Fruit fly (Drosophila melanogaster) whole organism, prepupa: ENCODE measurements around the gene CG42489.
A peak's percentile ranks its signal among the peaks of the same experiment; 100 is the strongest.

ENCODE experiments used
- Blimp-1 ChIP-seq: fragments of 200-800 bp; sonication (Bioruptor generic); optimal IDR thresholded peaks from 3 replicates; lab custom pipeline; 2017; ENCODE audit warnings: missing biosample characterization, missing genetic modification characterization, mild to moderate bottlenecking, moderate library complexity, missing genetic modification reagents
- CG10631 ChIP-seq: fragments of 200-800 bp; sonication (Bioruptor generic); optimal IDR thresholded peaks from 2 replicates; lab custom pipeline; 2016; ENCODE audit warnings: missing biosample characterization, missing genetic modification characterization
- CG10669 ChIP-seq: fragments of 200-800 bp; sonication (Bioruptor generic); optimal IDR thresholded peaks from 3 replicates; lab custom pipeline; 2018; ENCODE audit warnings: missing biosample characterization, mild to moderate bottlenecking, missing genetic modification characterization, moderate library complexity
- CG11762 ChIP-seq: fragments of 200-800 bp; sonication (Bioruptor generic); optimal IDR thresholded peaks from 3 replicates; lab custom pipeline; 2016; ENCODE audit warnings: missing biosample characterization, missing genetic modification characterization; ENCODE audit not compliant: insufficient read depth
- CG11902 ChIP-seq: fragments of 200-800 bp; sonication (Bioruptor generic); optimal IDR thresholded peaks from 3 replicates; lab custom pipeline; 2016; ENCODE audit warnings: missing biosample characterization, missing genetic modification characterization
- CG15336 ChIP-seq: fragments of 200-800 bp; sonication (Bioruptor generic); IDR thresholded peaks from 2 replicates; pipeline ENCODE4 v1.3.6; 2022; ENCODE audit warnings: missing biosample characterization, missing genetic modification characterization
- CG1621 ChIP-seq: fragments of 200-800 bp; sonication (Bioruptor generic); optimal IDR thresholded peaks from 3 replicates; lab custom pipeline; 2018; ENCODE audit warnings: missing biosample characterization, mild to moderate bottlenecking, missing genetic modification characterization
- CG16779 ChIP-seq: fragments of 200-800 bp; sonication (Bioruptor generic); optimal IDR thresholded peaks from 3 replicates; lab custom pipeline; 2017; ENCODE audit warnings: missing biosample characterization, mild to moderate bottlenecking, missing genetic modification characterization
- CG3032 ChIP-seq: fragments of 200-800 bp; optimal IDR thresholded peaks from 2 replicates; lab custom pipeline; 2019; ENCODE audit warnings: missing biosample characterization, mild to moderate bottlenecking, missing genetic modification characterization, moderate library complexity
- CG31627 ChIP-seq: fragments of 200-800 bp; sonication (Bioruptor generic); optimal IDR thresholded peaks from 3 replicates; lab custom pipeline; 2016; ENCODE audit warnings: missing biosample characterization, missing genetic modification characterization
- CG32006 ChIP-seq: fragments of 200-800 bp; sonication (Bioruptor generic); optimal IDR thresholded peaks from 3 replicates; lab custom pipeline; 2017; ENCODE audit warnings: missing biosample characterization, mild to moderate bottlenecking, missing genetic modification characterization
- CG34406 ChIP-seq: fragments of 200-800 bp; sonication (Bioruptor generic); optimal IDR thresholded peaks from 3 replicates; lab custom pipeline; 2016; ENCODE audit warnings: missing biosample characterization, missing genetic modification characterization
- CG3919 ChIP-seq: fragments of 200-800 bp; sonication (Bioruptor generic); optimal IDR thresholded peaks from 3 replicates; lab custom pipeline; 2016; ENCODE audit warnings: missing biosample characterization, missing genetic modification characterization
- CG4318 ChIP-seq: fragments of 200-800 bp; sonication (Bioruptor generic); optimal IDR thresholded peaks from 3 replicates; lab custom pipeline; 2017; ENCODE audit warnings: missing biosample characterization, mild to moderate bottlenecking, missing genetic modification characterization
- CG6163 ChIP-seq: fragments of 200-800 bp; sonication (Bioruptor generic); IDR thresholded peaks from 3 replicates; pipeline ENCODE4 v1.3.6; 2022; ENCODE audit warnings: missing biosample characterization, missing genetic modification characterization
- CG6792 ChIP-seq: fragments of 200-800 bp; sonication (Bioruptor generic); optimal IDR thresholded peaks from 3 replicates; lab custom pipeline; 2016; ENCODE audit warnings: missing biosample characterization, missing genetic modification characterization
- CG6808 ChIP-seq: fragments of 200-800 bp; sonication (Bioruptor generic); optimal IDR thresholded peaks from 3 replicates; lab custom pipeline; 2017; ENCODE audit warnings: missing biosample characterization, missing genetic modification characterization, mild to moderate bottlenecking, moderate library complexity, missing genetic modification reagents
- CG6854 ChIP-seq: fragments of 200-800 bp; sonication (Bioruptor generic); optimal IDR thresholded peaks from 2 replicates; lab custom pipeline; 2017; ENCODE audit warnings: missing biosample characterization, mild to moderate bottlenecking, missing genetic modification characterization
- CG7368 ChIP-seq: fragments of 200-800 bp; sonication (Bioruptor generic); optimal IDR thresholded peaks from 3 replicates; lab custom pipeline; 2016; ENCODE audit warnings: missing biosample characterization, missing genetic modification characterization
- CG8119 ChIP-seq: fragments of 200-800 bp; sonication (Bioruptor generic); IDR thresholded peaks from 3 replicates; pipeline ENCODE4 v1.3.6; 2022; ENCODE audit warnings: missing biosample characterization, missing genetic modification characterization
- CG8319 ChIP-seq: fragments of 200-800 bp; sonication (Bioruptor generic); optimal IDR thresholded peaks from 3 replicates; lab custom pipeline; 2016; ENCODE audit warnings: missing biosample characterization, missing genetic modification characterization
- CG8632 ChIP-seq: fragments of 200-800 bp; sonication (Bioruptor generic); optimal IDR thresholded peaks from 3 replicates; lab custom pipeline; 2016; ENCODE audit warnings: missing biosample characterization, missing genetic modification characterization
- CG9139 ChIP-seq: fragments of 200-800 bp; sonication (Bioruptor generic); optimal IDR thresholded peaks from 3 replicates; lab custom pipeline; 2017; ENCODE audit warnings: missing biosample characterization, mild to moderate bottlenecking, missing genetic modification characterization
- Eip75B ChIP-seq: fragments of 200-800 bp; sonication (Bioruptor generic); optimal IDR thresholded peaks from 3 replicates; lab custom pipeline; 2016; ENCODE audit warnings: missing biosample characterization, missing genetic modification characterization
- Eip78C ChIP-seq: fragments of 200-800 bp; sonication (Bioruptor generic); peaks from one replicate; lab custom pipeline; 2016; ENCODE audit warnings: missing biosample characterization, missing genetic modification characterization
- Eip93F ChIP-seq: fragments of 200-800 bp; sonication (Bioruptor generic); optimal IDR thresholded peaks from 2 replicates; lab custom pipeline; 2016; ENCODE audit warnings: missing biosample characterization, mild to moderate bottlenecking, missing genetic modification characterization
- Ets21C ChIP-seq: fragments of 200-800 bp; sonication (Bioruptor generic); optimal IDR thresholded peaks from 3 replicates; lab custom pipeline; 2016; ENCODE audit warnings: missing biosample characterization, missing genetic modification characterization
- Gug ChIP-seq: fragments of 200-800 bp; sonication (Bioruptor generic); IDR thresholded peaks from 2 replicates; pipeline ENCODE4 v1.3.6; 2022; ENCODE audit warnings: missing biosample characterization, missing genetic modification characterization
- Hr38 ChIP-seq: sonication (Bioruptor generic); optimal IDR thresholded peaks from 2 replicates; lab custom pipeline; 2016; ENCODE audit warnings: missing biosample characterization, missing genetic modification characterization
- Hr39 ChIP-seq: fragments of 200-800 bp; sonication (Bioruptor generic); optimal IDR thresholded peaks from 2 replicates; lab custom pipeline; 2016; ENCODE audit warnings: missing biosample characterization, missing genetic modification characterization
- Hr4 ChIP-seq: fragments of 200-800 bp; sonication (Bioruptor generic); optimal IDR thresholded peaks from 3 replicates; lab custom pipeline; 2016; ENCODE audit warnings: missing biosample characterization, missing genetic modification characterization
- OdsH ChIP-seq: fragments of 200-800 bp; sonication (Bioruptor generic); optimal IDR thresholded peaks from 3 replicates; lab custom pipeline; 2016; ENCODE audit warnings: missing biosample characterization, missing genetic modification characterization
- Smox ChIP-seq: fragments of 200-800 bp; sonication (Bioruptor generic); optimal IDR thresholded peaks from 3 replicates; lab custom pipeline; 2016; ENCODE audit warnings: missing biosample characterization, missing genetic modification characterization
- Sox102F ChIP-seq: fragments of 200-800 bp; sonication (Bioruptor generic); optimal IDR thresholded peaks from 2 replicates; lab custom pipeline; 2016; ENCODE audit warnings: missing biosample characterization, mild to moderate bottlenecking, missing genetic modification characterization
- Sox14 ChIP-seq: fragments of 200-800 bp; sonication (Bioruptor generic); optimal IDR thresholded peaks from 3 replicates; lab custom pipeline; 2016; ENCODE audit warnings: missing biosample characterization, missing genetic modification characterization
- Sox15 ChIP-seq: fragments of 200-800 bp; sonication (Bioruptor generic); optimal IDR thresholded peaks from 3 replicates; lab custom pipeline; 2016; ENCODE audit warnings: missing biosample characterization, missing genetic modification characterization
- achi ChIP-seq: fragments of 200-800 bp; sonication (Bioruptor generic); optimal IDR thresholded peaks from 3 replicates; lab custom pipeline; 2016; ENCODE audit warnings: missing biosample characterization, missing genetic modification characterization
- cyc ChIP-seq: fragments of 200-800 bp; sonication (Bioruptor generic); optimal IDR thresholded peaks from 3 replicates; lab custom pipeline; 2016; ENCODE audit warnings: missing biosample characterization, missing genetic modification characterization
- dac ChIP-seq: fragments of 200-800 bp; sonication (Bioruptor generic); optimal IDR thresholded peaks from 2 replicates; lab custom pipeline; 2017; ENCODE audit warnings: missing biosample characterization, mild to moderate bottlenecking, missing genetic modification characterization
- eg ChIP-seq: fragments of 200-800 bp; sonication (Bioruptor generic); IDR thresholded peaks from 3 replicates; pipeline ENCODE4 v1.3.6; 2022; ENCODE audit warnings: missing biosample characterization, missing genetic modification characterization
- esn ChIP-seq: fragments of 200-800 bp; sonication (Bioruptor generic); optimal IDR thresholded peaks from 2 replicates; lab custom pipeline; 2016; ENCODE audit warnings: missing biosample characterization, mild to moderate bottlenecking, missing genetic modification characterization, moderate library complexity
- fd59A ChIP-seq: fragments of 200-800 bp; sonication (Bioruptor generic); optimal IDR thresholded peaks from 2 replicates; lab custom pipeline; 2017; ENCODE audit warnings: missing biosample characterization, mild to moderate bottlenecking, missing genetic modification characterization, missing genetic modification reagents
- lz ChIP-seq: fragments of 200-800 bp; sonication (Bioruptor generic); optimal IDR thresholded peaks from 3 replicates; lab custom pipeline; 2016; ENCODE audit warnings: missing biosample characterization, missing genetic modification characterization
- net ChIP-seq: fragments of 200-800 bp; sonication (Bioruptor generic); optimal IDR thresholded peaks from 3 replicates; lab custom pipeline; 2016; ENCODE audit warnings: missing biosample characterization, missing genetic modification characterization
- pdm3 ChIP-seq: fragments of 200-800 bp; sonication (Bioruptor generic); optimal IDR thresholded peaks from 3 replicates; lab custom pipeline; 2016; ENCODE audit warnings: missing biosample characterization, missing genetic modification characterization
- salr ChIP-seq, 2 experiments: fragments of 200-800 bp; sonication (Bioruptor generic); optimal IDR thresholded peaks; 3 replicates each; lab custom pipeline; 2016 to 2018; ENCODE audit warnings: missing biosample characterization in 2 of 2, missing genetic modification characterization in 2 of 2, mild to moderate bottlenecking in 1 of 2
- spab ChIP-seq: fragments of 200-800 bp; sonication (Bioruptor generic); optimal IDR thresholded peaks from 2 replicates; lab custom pipeline; 2017; ENCODE audit warnings: missing biosample characterization, mild to moderate bottlenecking, missing genetic modification characterization, missing genetic modification reagents
- ss ChIP-seq, 2 experiments: fragments of 200-800 bp; sonication (Bioruptor generic); optimal IDR thresholded peaks; 2 replicates in 1 of 2; 3 replicates in 1 of 2; lab custom pipeline; 2017 to 2018; ENCODE audit warnings: mild to moderate bottlenecking in 2 of 2, missing biosample characterization in 2 of 2, missing genetic modification characterization in 2 of 2, moderate library complexity in 1 of 2
- svp ChIP-seq: fragments of 200-800 bp; sonication (Bioruptor generic); peaks from one replicate; lab custom pipeline; 2016; ENCODE audit warnings: missing biosample characterization, missing genetic modification characterization
- topi ChIP-seq: fragments of 200-800 bp; sonication (Bioruptor generic); optimal IDR thresholded peaks from 3 replicates; lab custom pipeline; 2016; ENCODE audit warnings: missing biosample characterization, missing genetic modification characterization
- vri ChIP-seq: fragments of 200-800 bp; sonication (Bioruptor generic); optimal IDR thresholded peaks from 3 replicates; lab custom pipeline; 2016; ENCODE audit warnings: missing biosample characterization, mild to moderate bottlenecking, missing genetic modification characterization

Gene CG42489

DNA sequence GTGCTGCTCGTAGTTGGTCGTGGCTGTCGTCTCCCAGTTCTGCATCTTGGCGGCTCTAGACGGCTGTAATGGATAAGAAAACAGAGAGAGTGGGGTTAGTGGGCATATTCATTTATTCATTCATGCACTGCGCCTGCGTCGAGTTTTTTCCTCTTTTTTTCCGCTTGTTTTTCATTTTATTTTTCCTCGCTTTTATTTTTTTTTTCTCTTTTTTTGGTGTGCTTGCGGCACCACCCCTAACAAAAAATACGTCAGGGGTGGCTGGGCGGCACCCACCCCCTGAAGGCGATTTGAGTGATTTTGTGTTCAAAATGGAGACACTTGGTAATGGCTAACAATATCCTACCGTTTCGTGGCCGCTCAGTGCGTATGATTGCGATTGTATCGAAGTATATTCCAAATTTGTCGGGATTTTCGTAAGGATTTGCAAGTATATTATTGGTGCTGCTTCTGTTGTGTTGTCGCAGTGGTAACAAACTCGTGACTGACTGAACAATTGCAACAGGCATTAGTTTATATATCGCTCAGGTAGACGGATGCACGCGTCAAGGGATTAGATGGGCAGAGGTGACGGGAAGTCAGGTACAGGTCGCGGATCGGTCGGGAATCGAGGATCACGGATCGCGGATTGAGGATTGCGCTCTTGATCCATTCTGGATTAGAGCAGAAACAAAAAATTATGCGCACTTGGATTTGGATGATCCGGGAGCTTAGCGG lies 39.7 kb upstream of the CG42489 start:
- TF ChIP-seq net (peak; percentile 91), CG9139 (GFP tag; lab: Kevin White, UChicago) (peak; percentile 95), Smox (GFP tag; lab: Kevin White, UChicago) (no peak), Hr39 (GFP tag; lab: Kevin White, UChicago) (no peak), vri (GFP tag; lab: Kevin White, UChicago) (peak; percentile 56), CG31627 (GFP tag; lab: Kevin White, UChicago) (no peak), CG10669 (GFP tag; lab: Kevin White, UChicago) (peak; percentile 81), Sox15 (no peak), eg (peak; percentile 99), CG6792 (GFP tag; lab: Kevin White, UChicago) (peak; percentile 16), achi (GFP tag; lab: Kevin White, UChicago) (peak; percentile 79), CG16779 (tag; lab: Kevin White, UChicago) (peak; percentile 94), CG11762 (peak; percentile 72), CG34406 (GFP tag; lab: Kevin White, UChicago) (peak; percentile 70), Sox102F (peak; percentile 67), fd59A (peak; percentile 42), esn (GFP tag; lab: Kevin White, UChicago) (no peak), CG6808 (GFP tag; lab: Kevin White, UChicago) (peak; percentile 86), CG8319 (GFP tag; lab: Kevin White, UChicago) (peak; percentile 35), CG6854 (no peak), Ets21C (no peak), CG32006 (GFP tag; lab: Kevin White, UChicago) (peak; percentile 69), CG8632 (GFP tag; lab: Kevin White, UChicago) (peak; percentile 73), CG3032 (tag; lab: Kevin White, UChicago) (peak; percentile 75), svp (GFP tag; lab: Kevin White, UChicago) (peak; percentile 37), Eip75B (GFP tag; lab: Kevin White, UChicago) (peak; percentile 55), CG10631 (GFP tag; lab: Kevin White, UChicago) (peak; percentile 47), cyc (GFP tag; lab: Kevin White, UChicago) (no peak), CG3919 (GFP tag; lab: Kevin White, UChicago) (peak; percentile 80), topi (GFP tag; lab: Kevin White, UChicago) (peak; percentile 32), CG15336 (peak; percentile 91), CG4318 (GFP tag; lab: Kevin White, UChicago) (peak; percentile 19), Hr38 (GFP tag; lab: Kevin White, UChicago) (no peak), Hr4 (GFP tag; lab: Kevin White, UChicago) (peak; percentile 65), Sox14 (GFP tag; lab: Kevin White, UChicago) (peak; percentile 9), pdm3 (peak; percentile 77), Gug (GFP tag; lab: Robert Waterston, UW) (peak; percentile 80), salr (GFP tag; optimal IDR thresholded peaks at IDR 0.05; lab: Kevin White, UChicago) (peak; percentile 64 to 77), CG1621 (tag; lab: Kevin White, UChicago) (no peak), CG6163 (GFP tag; lab: Robert Waterston, UW) (peak; percentile 98), Blimp-1 (GFP tag; lab: Kevin White, UChicago) (no peak), spab (GFP tag; lab: Kevin White, UChicago) (peak; percentile 88), lz (no peak), Eip93F (GFP tag; lab: Kevin White, UChicago) (no peak), OdsH (GFP tag; lab: Kevin White, UChicago) (peak; percentile 64), ss (GFP tag; optimal IDR thresholded peaks at IDR 0.05; lab: Kevin White, UChicago) (peak; percentile 91 to 94), Eip78C (GFP tag; lab: Kevin White, UChicago) (no peak), CG8119 (GFP tag; lab: Robert Waterston, UW) (peak; percentile 94), CG11902 (GFP tag; lab: Kevin White, UChicago) (no peak), CG7368 (GFP tag; lab: Kevin White, UChicago) (peak; percentile 84), dac (peak; percentile 62)
